Worm (Caenorhabditis elegans) whole organism, early embryonic: ENCODE data around the gene srg-36.

Experiments
- ama-1 ChIP-seq: fragments of 150-350 bp; optimal IDR thresholded peaks from 2 replicates; lab custom pipeline; 2014
- flt-1 ChIP-seq: fragments of 200-800 bp; sonication (Bioruptor generic); IDR thresholded peaks from 2 replicates; pipeline ENCODE4 v1.3.6; 2022; ENCODE audit warnings: missing genetic modification characterization, missing compliant biosample characterization

- no peak for TF ChIP-seq ama-1
- TF ChIP-seq flt-1 (GFP tag; lab: Robert Waterston, UW) = no peak
Observed at ce11 chrX:14263473-14263872, 29.2 kb upstream of the srg-36 start, which contains the start of gene E02H4.8.
